Worm (Caenorhabditis elegans) whole organism, L2 larva: ENCODE measurements around the gene K07F5.16.

Experiments
- ZK546.5 ChIP-seq: sonication (generic microtip); optimal IDR thresholded peaks from 2 replicates; lab custom pipeline; 2017; ENCODE audit warnings: missing biosample characterization, missing genetic modification characterization
- ceh-82 ChIP-seq: fragments of 150-350 bp; optimal IDR thresholded peaks from 2 replicates; lab custom pipeline; 2014; ENCODE audit warnings: missing biosample characterization, missing genetic modification characterization
- elt-1 ChIP-seq: fragments of 150-350 bp; optimal IDR thresholded peaks from 2 replicates; lab custom pipeline; 2014; ENCODE audit warnings: missing biosample characterization, missing genetic modification characterization
- gmeb-1 ChIP-seq: fragments of 150-350 bp; optimal IDR thresholded peaks from 2 replicates; lab custom pipeline; 2014; ENCODE audit warnings: missing biosample characterization, missing genetic modification characterization
- lin-39 ChIP-seq: fragments of 150-350 bp; optimal IDR thresholded peaks from 2 replicates; lab custom pipeline; 2014; ENCODE audit warnings: missing biosample characterization, missing genetic modification reagents, missing genetic modification characterization
- lsy-2 ChIP-seq, 2 experiments: fragments of 150-350 bp in 1 of 2; sonication (generic microtip) in 1 of 2; optimal IDR thresholded peaks; 2 replicates each; lab custom pipeline; 2014 to 2017; ENCODE audit warnings: missing biosample characterization in 2 of 2, missing genetic modification characterization in 2 of 2
- mdl-1 ChIP-seq, 2 experiments: fragments of 150-350 bp in 1 of 2; sonication (generic microtip) in 1 of 2; optimal IDR thresholded peaks; 2 replicates each; lab custom pipeline; 2017; ENCODE audit warnings: missing biosample characterization in 2 of 2, missing genetic modification characterization in 2 of 2
- nhr-129 ChIP-seq: fragments of 150-350 bp; optimal IDR thresholded peaks from 2 replicates; lab custom pipeline; 2014; ENCODE audit warnings: missing biosample characterization, missing genetic modification characterization
- unc-39 ChIP-seq: fragments of 150-350 bp; optimal IDR thresholded peaks from 2 replicates; lab custom pipeline; 2014; ENCODE audit warnings: missing biosample characterization, missing genetic modification characterization
- unc-62 ChIP-seq: fragments of 150-350 bp; optimal IDR thresholded peaks from 2 replicates; lab custom pipeline; 2014; ENCODE audit warnings: missing biosample characterization, missing genetic modification reagents, missing genetic modification characterization
- zag-1 ChIP-seq: fragments of 150-350 bp; optimal IDR thresholded peaks from 2 replicates; lab custom pipeline; 2014; ENCODE audit warnings: missing biosample characterization, missing genetic modification characterization
- ztf-1 ChIP-seq: fragments of 200-800 bp; sonication (Bioruptor generic); conservative IDR thresholded peaks from 2 replicates; pipeline ENCODE4 v1.3.6; 2022; ENCODE audit warnings: missing genetic modification characterization, missing compliant biosample characterization

DNA sequence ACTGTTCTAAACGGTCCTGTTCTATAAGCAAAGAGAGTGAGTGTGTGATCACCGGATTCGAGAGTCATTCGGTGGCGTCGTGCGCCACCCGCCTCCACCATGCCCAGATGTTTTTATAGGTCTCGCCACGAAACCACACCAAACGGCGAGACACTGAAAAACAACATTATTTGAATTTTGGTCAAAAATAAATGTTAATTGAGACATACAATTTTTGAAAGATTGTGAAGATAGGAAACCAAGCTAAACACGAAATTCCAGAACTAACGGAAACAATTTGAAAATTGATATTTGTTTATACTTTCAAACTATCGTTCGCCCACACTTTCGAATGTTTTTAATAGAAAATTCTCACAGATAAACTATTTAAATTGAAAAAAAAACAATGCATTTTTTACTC lies 39.4 kb upstream of the K07F5.16 start, which contains the start of gene catp-6:
- TF ChIP-seq zag-1 = no peak
- no peak for TF ChIP-seq nhr-129
- TF ChIP-seq ztf-1 (GFP tag; lab: Robert Waterston, UW) = no peak
- TF ChIP-seq elt-1 (tag; lab: Kevin White, UChicago) = no peak
- no peak for TF ChIP-seq unc-39 (tag; lab: Kevin White, UChicago)
- TF ChIP-seq ceh-82 (tag; lab: Kevin White, UChicago) = no peak
- TF ChIP-seq lin-39 (tag; lab: Kevin White, UChicago) = no peak
- TF ChIP-seq mdl-1 (tag; optimal IDR thresholded peaks at IDR 0.05; lab: Kevin White, UChicago) = no peak
- no peak for TF ChIP-seq lsy-2 (tag; optimal IDR thresholded peaks at IDR 0.05; lab: Kevin White, UChicago)
- no peak for TF ChIP-seq ZK546.5
- no peak for TF ChIP-seq unc-62 (GFP tag; lab: Kevin White, UChicago)
- TF ChIP-seq gmeb-1 = no peak
